Fruit fly (Drosophila melanogaster): Measurements from ENCODE around the gene CG18048.

Gene CG18048

DNA sequence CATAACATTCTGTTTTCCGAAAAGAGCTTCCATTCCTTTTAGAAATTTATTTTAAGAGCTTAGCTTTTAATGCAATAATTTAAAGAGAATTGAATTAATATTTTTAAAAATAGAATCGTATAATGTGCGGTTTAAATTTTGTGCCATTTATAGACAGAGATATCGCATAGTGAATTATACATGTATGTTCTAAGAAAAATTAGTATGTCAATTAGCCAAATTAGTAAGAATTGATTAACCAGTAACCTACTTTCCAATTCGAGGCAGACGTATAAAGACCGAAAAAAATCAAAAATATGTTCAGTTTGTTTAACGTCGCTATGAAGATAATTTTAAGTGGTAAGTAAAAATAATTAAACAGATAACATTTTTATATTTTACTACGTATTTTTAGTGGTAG lies 36.2 kb upstream of the CG18048 start, which contains the start of gene CG31560:
Gene CG31560, plus strand, starts transcription at position 301 of the 400 bp plus-strand sequence.
- TF ChIP-seq CG11294 (GFP tag; IDR thresholded peaks at IDR 0.05): no peak
- TF ChIP-seq dsx (GFP tag; optimal IDR thresholded peaks at IDR 0.05; ENCODE audit: poor library complexity, severe bottlenecking): no peak

DNA sequence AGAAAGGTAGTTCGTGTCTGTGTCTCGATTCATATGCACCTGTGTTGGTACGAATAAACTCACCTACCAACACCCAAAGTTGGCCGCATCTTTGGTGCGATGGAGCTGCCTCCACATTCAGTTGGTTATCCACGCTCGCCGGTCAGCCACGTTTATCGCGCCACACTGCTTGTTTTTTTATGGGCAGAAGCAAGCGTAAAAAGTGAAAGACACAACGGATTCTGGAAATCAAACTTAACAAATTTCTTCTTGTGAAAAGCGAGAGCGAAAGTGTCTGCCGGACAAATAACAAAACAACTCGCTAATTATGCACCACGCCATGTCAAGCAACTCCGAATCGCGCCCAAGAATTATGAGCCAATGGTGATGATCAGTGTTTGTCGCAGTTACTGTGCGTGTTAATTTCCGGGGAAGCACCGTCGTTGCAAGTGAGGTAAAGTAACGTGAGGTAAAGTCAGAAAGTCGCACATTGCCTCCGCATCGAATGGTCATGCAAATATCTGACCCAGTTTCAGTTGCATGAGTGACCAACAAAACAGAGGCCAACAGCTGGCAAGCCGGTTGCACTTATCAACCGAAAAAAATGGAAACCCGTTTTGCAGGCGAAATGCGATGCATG lies 34.2 kb upstream of the CG18048 start, which contains the start of gene Osi17:
Gene Osi17, plus strand, starts transcription at position 132 of the 619 bp plus-strand sequence.
- peak; percentile 52 for TF ChIP-seq Eip75B (GFP tag; optimal IDR thresholded peaks at IDR 0.05)
- no peak for TF ChIP-seq CG11762 (GFP tag; optimal IDR thresholded peaks at IDR 0.05; ENCODE audit: insufficient read depth)
- TF ChIP-seq CG10631 (GFP tag; optimal IDR thresholded peaks at IDR 0.05): no peak
- no peak for TF ChIP-seq CG31627 (GFP tag; optimal IDR thresholded peaks at IDR 0.05)
- TF ChIP-seq Sox15 (GFP tag; optimal IDR thresholded peaks at IDR 0.05): no peak
- TF ChIP-seq Blimp-1 (GFP tag; optimal IDR thresholded peaks at IDR 0.05): peak; percentile 89
- TF ChIP-seq CG11294 (GFP tag; IDR thresholded peaks at IDR 0.05): no peak
- TF ChIP-seq Met (GFP tag; optimal IDR thresholded peaks at IDR 0.05): no peak
- no peak for TF ChIP-seq spab (GFP tag; optimal IDR thresholded peaks at IDR 0.05)

DNA sequence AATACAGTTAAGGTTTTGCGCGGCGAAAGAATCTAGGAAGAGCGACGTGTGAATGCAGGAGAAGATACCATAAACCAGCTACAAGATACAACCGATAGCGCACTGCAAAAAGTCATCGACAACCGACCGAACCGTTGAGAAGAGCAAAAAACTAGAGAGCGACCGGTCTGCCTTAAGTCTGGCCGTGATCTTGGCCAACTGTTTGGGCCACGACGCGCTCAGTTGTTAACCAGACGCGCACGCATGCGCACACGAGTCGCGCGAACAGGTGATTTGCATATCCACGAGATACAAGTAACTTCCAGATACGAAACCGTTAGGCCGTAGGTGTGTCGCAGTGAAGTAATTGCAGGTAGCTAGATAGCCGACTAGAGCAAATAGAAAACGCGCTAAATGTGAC lies 30.8 kb upstream of the CG18048 start:
- no peak for TF ChIP-seq net (GFP tag; optimal IDR thresholded peaks at IDR 0.05)
- peak; percentile 55 for TF ChIP-seq Eip78C (GFP tag)
- no peak for TF ChIP-seq fkh (GFP tag; optimal IDR thresholded peaks at IDR 0.05)
- TF ChIP-seq ss (GFP tag; optimal IDR thresholded peaks at IDR 0.05): peak in 1 of 2 experiments; percentile 66
- peak; percentile 38; the same call in 1 of the 3 replicates for TF ChIP-seq eg (GFP tag; IDR thresholded peaks at IDR 0.05)
- TF ChIP-seq CG8119 (GFP tag; IDR thresholded peaks at IDR 0.05): 0 out of 3 replicates have a peak, but pooled peaks have one; percentile 21

- TF ChIP-seq svp (GFP tag): no peak
- no peak for TF ChIP-seq Ets21C (GFP tag; optimal IDR thresholded peaks at IDR 0.05)
- TF ChIP-seq CG6792 (GFP tag; optimal IDR thresholded peaks at IDR 0.05): no peak
- TF ChIP-seq Sox15 (GFP tag; optimal IDR thresholded peaks at IDR 0.05): no peak
- TF ChIP-seq CG16779 (tag; optimal IDR thresholded peaks at IDR 0.05): no peak
- no peak for TF ChIP-seq esn (GFP tag; optimal IDR thresholded peaks at IDR 0.05)
- no peak for TF ChIP-seq CG15336 (GFP tag; IDR thresholded peaks at IDR 0.05)
- no peak for TF ChIP-seq CG7368 (GFP tag; optimal IDR thresholded peaks at IDR 0.05)
- TF ChIP-seq ss (GFP tag; optimal IDR thresholded peaks at IDR 0.05): no peak
- TF ChIP-seq topi (GFP tag; optimal IDR thresholded peaks at IDR 0.05): no peak
- TF ChIP-seq achi (GFP tag; optimal IDR thresholded peaks at IDR 0.05): no peak
- no peak for TF ChIP-seq cyc (GFP tag; optimal IDR thresholded peaks at IDR 0.05)
- TF ChIP-seq Blimp-1 (GFP tag; optimal IDR thresholded peaks at IDR 0.05): no peak
- TF ChIP-seq Sox14 (GFP tag; optimal IDR thresholded peaks at IDR 0.05): no peak
- TF ChIP-seq fd85E (GFP tag; optimal IDR thresholded peaks at IDR 0.05): no peak
- no peak for TF ChIP-seq Gug (GFP tag; IDR thresholded peaks at IDR 0.05)
- TF ChIP-seq Met (GFP tag; optimal IDR thresholded peaks at IDR 0.05): no peak
- TF ChIP-seq CG34406 (GFP tag; optimal IDR thresholded peaks at IDR 0.05): no peak
These were observed 16.1 kb upstream of the CG18048 start, which contains the start of gene Osi18 for dm6 chr3R:6329774-6330298. Gene Osi18 (plus strand): TSS chr3R:6330248.

DNA sequence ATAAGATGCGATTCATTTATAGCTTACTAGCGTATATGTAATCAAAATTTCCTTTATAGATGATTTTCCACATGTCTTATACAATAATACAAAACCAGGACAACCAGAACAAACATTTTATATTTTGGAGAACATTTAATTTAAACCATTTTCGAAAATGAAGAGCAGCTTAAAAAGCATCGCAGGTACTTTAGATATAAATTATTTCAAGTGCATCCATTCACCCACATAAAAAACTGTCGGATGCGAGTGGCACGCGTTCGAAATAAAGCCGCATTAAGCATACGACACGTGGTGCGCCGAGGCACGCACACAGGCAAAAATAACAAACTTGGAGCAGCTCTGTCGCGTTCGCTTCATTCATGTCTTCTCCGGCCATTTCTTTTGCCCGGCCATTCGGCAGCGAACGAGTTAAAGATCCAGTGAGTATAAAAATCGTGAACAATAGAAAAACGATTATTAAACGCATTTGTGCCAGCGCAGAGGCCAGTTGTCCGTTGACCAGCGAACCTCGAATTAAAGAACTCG lies 10.9 kb upstream of the CG18048 start, which contains the start of gene Osi19:
Gene Osi19, plus strand, starts transcription at position 457 of the 528 bp plus-strand sequence.
- TF ChIP-seq CG16779 (tag; optimal IDR thresholded peaks at IDR 0.05): no peak
- no peak for TF ChIP-seq Met (GFP tag; optimal IDR thresholded peaks at IDR 0.05)
- TF ChIP-seq achi (GFP tag; optimal IDR thresholded peaks at IDR 0.05): no peak
- TF ChIP-seq CG9139 (GFP tag; optimal IDR thresholded peaks at IDR 0.05): no peak
